Fruit fly (Drosophila melanogaster) whole organism, embryonic: ENCODE results near the gene senju.
A peak's percentile ranks its signal among the peaks of the same experiment; 100 is the strongest.

ENCODE experiments used
- BEAF-32 ChIP-seq: fragments of 200-800 bp; sonication (Bioruptor generic); optimal IDR thresholded peaks from 3 replicates; lab custom pipeline; 2017; ENCODE audit warnings: missing biosample characterization, missing genetic modification characterization, mild to moderate bottlenecking, moderate library complexity, missing genetic modification reagents
- CG11247 ChIP-seq: fragments of 200-800 bp; sonication (Bioruptor generic); IDR thresholded peaks from 2 replicates; pipeline ENCODE4 v1.3.6; 2022; ENCODE audit warnings: missing biosample characterization, missing genetic modification characterization
- CG12769 ChIP-seq: fragments of 200-800 bp; sonication (Bioruptor generic); optimal IDR thresholded peaks from 2 replicates; lab custom pipeline; 2019; ENCODE audit warnings: missing biosample characterization, mild to moderate bottlenecking, missing genetic modification characterization, moderate library complexity
- CG13424 ChIP-seq: fragments of 200-800 bp; sonication (Bioruptor generic); optimal IDR thresholded peaks from 2 replicates; lab custom pipeline; 2019; ENCODE audit warnings: missing biosample characterization, mild to moderate bottlenecking, missing genetic modification characterization, moderate library complexity
- CG14965 ChIP-seq: fragments of 200-800 bp; sonication (Bioruptor generic); optimal IDR thresholded peaks from 2 replicates; lab custom pipeline; 2016; ENCODE audit warnings: missing biosample characterization, missing genetic modification characterization, borderline replicate concordance
- CG15514 ChIP-seq: fragments of 200-800 bp; sonication (Bioruptor generic); optimal IDR thresholded peaks from 3 replicates; lab custom pipeline; 2017; ENCODE audit warnings: missing biosample characterization, missing genetic modification characterization, mild to moderate bottlenecking, moderate library complexity, missing genetic modification reagents
- CG1603 ChIP-seq: fragments of 200-800 bp; sonication (Bioruptor generic); optimal IDR thresholded peaks from 2 replicates; lab custom pipeline; 2019; ENCODE audit warnings: missing biosample characterization, mild to moderate bottlenecking, missing genetic modification characterization, moderate library complexity
- CG16813 ChIP-seq: fragments of 200-800 bp; sonication (Bioruptor generic); IDR thresholded peaks from 3 replicates; pipeline ENCODE4 v1.3.6; 2022; ENCODE audit warnings: missing biosample characterization, missing genetic modification characterization; ENCODE audit not compliant: partially characterized antibody
- CG17186 ChIP-seq: fragments of 200-800 bp; sonication (Bioruptor generic); optimal IDR thresholded peaks from 3 replicates; lab custom pipeline; 2017; ENCODE audit warnings: missing biosample characterization, missing genetic modification reagents, missing genetic modification characterization
- CG2129 ChIP-seq: fragments of 200-800 bp; sonication (Bioruptor generic); IDR thresholded peaks from 2 replicates; pipeline ENCODE4 v1.3.6; 2022; ENCODE audit warnings: missing biosample characterization, missing genetic modification characterization; ENCODE audit not compliant: partially characterized antibody
- CG31365 ChIP-seq: fragments of 200-800 bp; sonication (Bioruptor generic); optimal IDR thresholded peaks from 2 replicates; lab custom pipeline; 2018; ENCODE audit warnings: missing biosample characterization, mild to moderate bottlenecking, missing genetic modification characterization
- CG31441 ChIP-seq: fragments of 200-800 bp; sonication (Bioruptor generic); IDR thresholded peaks from 2 replicates; pipeline ENCODE4 v1.3.6; 2022; ENCODE audit warnings: missing biosample characterization, missing genetic modification characterization
- CG4328 ChIP-seq: fragments of 200-800 bp; sonication (Bioruptor generic); optimal IDR thresholded peaks from 3 replicates; lab custom pipeline; 2017; ENCODE audit warnings: missing biosample characterization, missing genetic modification reagents, missing genetic modification characterization
- CG43689 ChIP-seq: fragments of 200-800 bp; sonication (Bioruptor generic); IDR thresholded peaks from 2 replicates; pipeline ENCODE4 v1.3.6; 2022; ENCODE audit warnings: missing biosample characterization, missing genetic modification characterization
- CG4404 ChIP-seq: fragments of 200-800 bp; sonication (Bioruptor generic); IDR thresholded peaks from 2 replicates; pipeline ENCODE4 v1.3.6; 2022; ENCODE audit warnings: missing biosample characterization, missing genetic modification characterization
- CG5180 ChIP-seq: fragments of 200-800 bp; sonication (Bioruptor generic); optimal IDR thresholded peaks from 3 replicates; lab custom pipeline; 2017; ENCODE audit warnings: missing biosample characterization, missing genetic modification characterization, mild to moderate bottlenecking, moderate library complexity, missing genetic modification reagents
- CG6654 ChIP-seq: fragments of 200-800 bp; sonication (Bioruptor generic); optimal IDR thresholded peaks from 2 replicates; lab custom pipeline; 2017; ENCODE audit warnings: missing biosample characterization, mild to moderate bottlenecking, missing genetic modification characterization
- CG6791 ChIP-seq: fragments of 200-800 bp; sonication (Bioruptor generic); IDR thresholded peaks from 3 replicates; pipeline ENCODE4 v1.3.6; 2022; ENCODE audit warnings: missing biosample characterization, missing genetic modification characterization; ENCODE audit not compliant: partially characterized antibody
- CG7987 ChIP-seq: fragments of 200-800 bp; sonication (Bioruptor generic); optimal IDR thresholded peaks from 2 replicates; lab custom pipeline; 2018; ENCODE audit warnings: missing biosample characterization, mild to moderate bottlenecking, missing genetic modification characterization, moderate library complexity
- CG8281 ChIP-seq: fragments of 200-800 bp; sonication (Bioruptor generic); optimal IDR thresholded peaks from 2 replicates; lab custom pipeline; 2018; ENCODE audit warnings: missing biosample characterization, mild to moderate bottlenecking, missing genetic modification characterization, moderate library complexity
- CG8478 ChIP-seq: fragments of >200 bp; optimal IDR thresholded peaks from 2 replicates; lab custom pipeline; 2018
- CG8944 ChIP-seq: fragments of 200-800 bp; sonication (Bioruptor generic); optimal IDR thresholded peaks from 3 replicates; lab custom pipeline; 2016; ENCODE audit warnings: missing biosample characterization, missing genetic modification characterization
- CG9215 ChIP-seq: fragments of 200-800 bp; sonication (Bioruptor generic); IDR thresholded peaks from 2 replicates; pipeline ENCODE4 v1.3.6; 2022; ENCODE audit warnings: missing biosample characterization, missing genetic modification characterization
- CG9609 ChIP-seq: fragments of 200-800 bp; sonication (Bioruptor generic); optimal IDR thresholded peaks from 3 replicates; lab custom pipeline; 2016; ENCODE audit warnings: missing biosample characterization, missing genetic modification characterization
- H15 ChIP-seq: fragments of 200-800 bp; sonication (Bioruptor generic); IDR thresholded peaks from 3 replicates; pipeline ENCODE4 v1.3.6; 2022; ENCODE audit warnings: missing biosample characterization, missing genetic modification characterization
- Ptx1 ChIP-seq: fragments of 200-800 bp; sonication (Bioruptor generic); IDR thresholded peaks from 2 replicates; pipeline ENCODE4 v1.3.6; 2022; ENCODE audit warnings: missing biosample characterization, missing genetic modification characterization
- Ravus ChIP-seq: fragments of 200-800 bp; sonication (Bioruptor generic); IDR thresholded peaks from 2 replicates; pipeline ENCODE4 v1.3.6; 2022; ENCODE audit warnings: missing biosample characterization, missing genetic modification characterization
- Rfx ChIP-seq: fragments of 200-800 bp; sonication (Bioruptor generic); IDR thresholded peaks from 2 replicates; pipeline ENCODE4 v1.3.6; 2022; ENCODE audit warnings: missing biosample characterization, missing genetic modification characterization
- Sin3A ChIP-seq: fragments of >200 bp; optimal IDR thresholded peaks from 2 replicates; lab custom pipeline; 2018
- Spps ChIP-seq: fragments of 200-800 bp; sonication (Bioruptor generic); optimal IDR thresholded peaks from 2 replicates; lab custom pipeline; 2018; ENCODE audit warnings: missing biosample characterization, mild to moderate bottlenecking, missing genetic modification characterization
- Sry-δ ChIP-seq: fragments of 200-800 bp; sonication (Bioruptor generic); optimal IDR thresholded peaks from 2 replicates; lab custom pipeline; 2016; ENCODE audit warnings: missing biosample characterization, missing genetic modification characterization
- bab2 ChIP-seq: fragments of 200-800 bp; sonication (Bioruptor generic); optimal IDR thresholded peaks from 2 replicates; lab custom pipeline; 2016; ENCODE audit warnings: missing biosample characterization, missing genetic modification characterization
- br ChIP-seq: fragments of >200 bp; optimal IDR thresholded peaks from 2 replicates; lab custom pipeline; 2017
- btn ChIP-seq: fragments of 200-800 bp; sonication (Bioruptor generic); optimal IDR thresholded peaks from 2 replicates; lab custom pipeline; 2016; ENCODE audit warnings: missing biosample characterization, missing genetic modification characterization
- cwo ChIP-seq: fragments of 200-800 bp; sonication (Bioruptor generic); optimal IDR thresholded peaks from 3 replicates; lab custom pipeline; 2017; ENCODE audit warnings: missing biosample characterization, missing genetic modification characterization, mild to moderate bottlenecking, moderate library complexity, missing genetic modification reagents
- dpn ChIP-seq, 2 experiments: fragments of 200-800 bp; sonication (Bioruptor generic); optimal IDR thresholded peaks; 3 replicates each; lab custom pipeline; 2016; ENCODE audit warnings: missing biosample characterization in 2 of 2, missing genetic modification characterization in 2 of 2
- fd64A ChIP-seq: fragments of 200-800 bp; sonication (Bioruptor generic); optimal IDR thresholded peaks from 3 replicates; lab custom pipeline; 2018; ENCODE audit warnings: missing biosample characterization, mild to moderate bottlenecking, missing genetic modification characterization
- gem ChIP-seq: fragments of 200-800 bp; sonication (Bioruptor generic); optimal IDR thresholded peaks from 2 replicates; lab custom pipeline; 2019; ENCODE audit warnings: missing biosample characterization, mild to moderate bottlenecking, missing genetic modification characterization, moderate library complexity
- grau ChIP-seq: fragments of 200-800 bp; optimal IDR thresholded peaks from 3 replicates; lab custom pipeline; 2019; ENCODE audit warnings: missing biosample characterization, mild to moderate bottlenecking, missing genetic modification characterization, moderate library complexity
- lov ChIP-seq, 2 experiments: fragments of 200-800 bp in 1 of 2; fragments of >200 bp in 1 of 2; sonication (Bioruptor generic) in 1 of 2; IDR thresholded peaks in 1 of 2; optimal IDR thresholded peaks in 1 of 2; 2 replicates in 1 of 2; 3 replicates in 1 of 2; pipeline versions ENCODE4 v1.3.6 to Lab custom; 2017 to 2022; ENCODE audit warnings: missing biosample characterization in 1 of 2, missing genetic modification characterization in 1 of 2
- nmo ChIP-seq: fragments of 200-800 bp; sonication (Bioruptor generic); optimal IDR thresholded peaks from 2 replicates; lab custom pipeline; 2018; ENCODE audit warnings: missing biosample characterization, mild to moderate bottlenecking, missing genetic modification characterization, moderate library complexity
- nom ChIP-seq: fragments of 200-800 bp; sonication (Bioruptor generic); optimal IDR thresholded peaks from 2 replicates; lab custom pipeline; 2017; ENCODE audit warnings: missing biosample characterization, missing genetic modification characterization, mild to moderate bottlenecking, moderate library complexity, missing genetic modification reagents
- otp ChIP-seq: fragments of 200-800 bp; sonication (Bioruptor generic); IDR thresholded peaks from 3 replicates; pipeline ENCODE4, ENCODE4 v1.3.6; 2022; ENCODE audit warnings: missing biosample characterization, missing genetic modification characterization
- pum ChIP-seq: fragments of 200-800 bp; sonication (Bioruptor generic); optimal IDR thresholded peaks from 2 replicates; lab custom pipeline; 2016; ENCODE audit warnings: missing biosample characterization, missing genetic modification characterization
- salm ChIP-seq: fragments of 200-800 bp; sonication (Bioruptor generic); optimal IDR thresholded peaks from 2 replicates; lab custom pipeline; 2018; ENCODE audit warnings: missing biosample characterization, mild to moderate bottlenecking, missing genetic modification characterization
- schlank ChIP-seq: fragments of 200-800 bp; sonication (Bioruptor generic); optimal IDR thresholded peaks from 2 replicates; lab custom pipeline; 2018; ENCODE audit warnings: missing biosample characterization, mild to moderate bottlenecking, missing genetic modification characterization
- sens-2 ChIP-seq: fragments of 200-800 bp; sonication (Bioruptor generic); IDR thresholded peaks from 2 replicates; pipeline ENCODE4 v1.3.6; 2022; ENCODE audit warnings: missing biosample characterization, missing genetic modification characterization
- sna ChIP-seq: fragments of 200-800 bp; sonication (Bioruptor generic); IDR thresholded peaks from 2 replicates; pipeline ENCODE4 v1.3.6; 2022; ENCODE audit warnings: missing biosample characterization, missing genetic modification characterization; ENCODE audit not compliant: partially characterized antibody

senju gene

DNA sequence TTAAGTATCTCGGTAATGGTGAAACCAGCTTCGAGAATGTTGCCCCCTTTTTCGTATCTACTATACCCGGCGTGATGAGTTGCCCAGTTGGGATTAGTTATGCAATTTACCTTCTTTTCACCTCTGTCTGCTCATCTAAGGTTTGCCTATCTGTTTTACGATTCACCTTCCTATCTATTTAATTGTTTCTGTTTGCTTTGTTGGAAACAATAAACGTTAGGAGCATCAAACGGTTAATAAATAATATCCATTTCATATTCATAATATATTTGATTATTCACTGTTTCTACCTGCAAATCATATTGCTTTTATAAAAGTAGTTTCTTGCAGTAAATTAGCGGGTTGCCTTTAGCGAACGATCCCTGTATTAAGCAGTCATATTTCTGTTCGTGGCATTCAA is 45.4 kb upstream of the senju start (continued):
- TF ChIP-seq cwo (GFP tag; lab: Kevin White, UChicago), result peak; percentile 14
- no peak for TF ChIP-seq CG9215 (GFP tag; lab: Robert Waterston, UW)
- no peak for TF ChIP-seq CG5180 (GFP tag; lab: Kevin White, UChicago)
- no peak for TF ChIP-seq btn
- TF ChIP-seq grau (tag; lab: Kevin White, UChicago), result peak; percentile 65
- TF ChIP-seq, all 482 proteins: peak for 14

DNA sequence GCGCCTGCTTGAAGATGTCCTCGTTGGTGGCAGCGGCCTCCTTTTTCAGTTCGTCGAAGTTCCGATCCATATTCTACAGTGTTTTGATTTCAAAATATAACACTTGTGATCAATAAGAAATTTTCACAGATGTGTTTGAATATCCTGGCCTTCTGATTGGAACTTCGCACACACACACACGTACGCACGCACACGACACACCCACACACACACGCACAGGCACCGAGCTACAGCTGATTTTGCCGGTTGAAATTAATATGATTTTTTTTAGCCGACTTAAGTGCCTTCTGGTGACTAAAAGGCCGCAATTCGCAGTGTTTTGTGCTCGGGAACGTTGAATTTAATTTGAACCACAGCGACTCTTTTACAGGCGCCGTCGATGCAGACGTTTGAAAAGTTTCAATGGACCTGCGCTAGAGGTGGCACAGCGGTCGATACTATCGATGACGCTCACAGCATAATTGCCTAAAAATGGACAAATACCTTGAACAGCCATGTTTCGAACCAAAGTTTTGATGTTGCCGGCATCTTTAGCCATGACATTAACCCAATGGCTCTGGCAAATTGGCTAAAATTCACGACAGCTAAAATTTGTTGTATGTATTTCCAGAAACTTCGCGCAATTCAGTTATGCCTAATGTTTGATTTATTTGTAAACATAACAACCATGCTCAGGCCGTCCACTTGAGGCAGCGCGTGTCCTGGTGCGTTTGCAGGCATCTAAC is 43.2 kb upstream of the senju start, which contains the start of gene Rtnl1:
TSS of gene Rtnl1 (minus strand) at position 415 of the 725 bp plus-strand sequence.
- no peak for TF ChIP-seq bab2
- TF ChIP-seq CG4328, result no peak
- no peak for TF ChIP-seq Spps (tag; lab: Kevin White, UChicago)
- TF ChIP-seq CG2129 (GFP tag; lab: Robert Waterston, UW), result peak; percentile 80
- peak; percentile 98 for TF ChIP-seq BEAF-32 (GFP tag; lab: Kevin White, UChicago)
- TF ChIP-seq CG7987, result peak; percentile 56
- TF ChIP-seq CG6654 (GFP tag; lab: Kevin White, UChicago), result peak; percentile 10
- TF ChIP-seq CG6791, result peak; percentile 93
- TF ChIP-seq CG14965 (GFP tag; lab: Kevin White, UChicago), result no peak
- peak; percentile 42 to 52 for TF ChIP-seq dpn (GFP tag; optimal IDR thresholded peaks at IDR 0.05; lab: Kevin White, UChicago)
- peak; percentile 50; the same call in 1 of the 2 replicates for TF ChIP-seq Rfx
- TF ChIP-seq nmo (GFP tag; lab: Kevin White, UChicago), result peak; percentile 76
- peak; percentile 95 for TF ChIP-seq Sin3A (lab: Kevin White, UChicago)
- peak; percentile 84 for TF ChIP-seq CG15514 (GFP tag; lab: Kevin White, UChicago)
- peak; percentile 30 for TF ChIP-seq nom
- TF ChIP-seq CG16813 (GFP tag; lab: Robert Waterston, UW), result peak; percentile 93
- TF ChIP-seq CG9609 (GFP tag; lab: Kevin White, UChicago), result peak; percentile 40
- no peak for TF ChIP-seq schlank
- peak; percentile 82 for TF ChIP-seq sna (GFP tag; lab: Robert Waterston, UW)
- no peak for TF ChIP-seq lov (optimal IDR thresholded peaks at IDR 0.05; lab: Kevin White, UChicago)
- no peak for TF ChIP-seq lov (GFP tag; IDR thresholded peaks at IDR 0.05; lab: Robert Waterston, UW)
- TF ChIP-seq CG4404 (GFP tag; lab: Robert Waterston, UW), result no peak
- TF ChIP-seq CG43689, result no peak
- TF ChIP-seq H15 (GFP tag; lab: Robert Waterston, UW), result no peak
- TF ChIP-seq gem (tag; lab: Kevin White, UChicago), result peak; percentile 2
- TF ChIP-seq fd64A (GFP tag; lab: Kevin White, UChicago), result no peak
- peak; percentile 59 for TF ChIP-seq CG17186 (GFP tag; lab: Kevin White, UChicago)
- peak; percentile 66 for TF ChIP-seq CG8478
- no peak for TF ChIP-seq CG8944
- TF ChIP-seq CG8281 (tag; lab: Kevin White, UChicago), result no peak
- TF ChIP-seq CG1603 (tag; lab: Kevin White, UChicago), result peak; percentile 88
- no peak for TF ChIP-seq Ravus (GFP tag; lab: Robert Waterston, UW)
- TF ChIP-seq CG13424, result peak; percentile 28
- TF ChIP-seq Sry-δ (GFP tag; lab: Kevin White, UChicago), result peak; percentile 100
- no peak for TF ChIP-seq CG12769 (tag; lab: Kevin White, UChicago)
- TF ChIP-seq br, result no peak
- TF ChIP-seq CG31441 (GFP tag; lab: Robert Waterston, UW), result no peak
- peak; percentile 19 for TF ChIP-seq pum (GFP tag; lab: Kevin White, UChicago)
- TF ChIP-seq sens-2 (GFP tag; lab: Robert Waterston, UW), result no peak
- peak; percentile 47 for TF ChIP-seq CG31365 (tag; lab: Kevin White, UChicago)
- TF ChIP-seq Ptx1 (GFP tag; lab: Robert Waterston, UW), result no peak
- no peak for TF ChIP-seq CG11247 (GFP tag; lab: Robert Waterston, UW)
- no peak for TF ChIP-seq otp (GFP tag; lab: Robert Waterston, UW)
- peak; percentile 9 for TF ChIP-seq salm (tag; lab: Kevin White, UChicago)
